Fruit fly (Drosophila melanogaster) whole organism, prepupa: ENCODE results near the gene CG6470.

Source experiments
- CG10631 ChIP-seq: fragments of 200-800 bp; sonication (Bioruptor generic); optimal IDR thresholded peaks from 2 replicates; lab custom pipeline; 2016; ENCODE audit warnings: missing biosample characterization, missing genetic modification characterization
- CG11294 ChIP-seq: fragments of 200-800 bp; sonication (Bioruptor generic); IDR thresholded peaks from 2 replicates; pipeline ENCODE4 v1.3.6; 2022; ENCODE audit warnings: missing biosample characterization, missing genetic modification characterization
- CG11762 ChIP-seq: fragments of 200-800 bp; sonication (Bioruptor generic); optimal IDR thresholded peaks from 3 replicates; lab custom pipeline; 2016; ENCODE audit warnings: missing biosample characterization, missing genetic modification characterization; ENCODE audit not compliant: insufficient read depth
- CG11902 ChIP-seq: fragments of 200-800 bp; sonication (Bioruptor generic); optimal IDR thresholded peaks from 3 replicates; lab custom pipeline; 2016; ENCODE audit warnings: missing biosample characterization, missing genetic modification characterization
- CG15336 ChIP-seq: fragments of 200-800 bp; sonication (Bioruptor generic); IDR thresholded peaks from 2 replicates; pipeline ENCODE4 v1.3.6; 2022; ENCODE audit warnings: missing biosample characterization, missing genetic modification characterization
- CG1621 ChIP-seq: fragments of 200-800 bp; sonication (Bioruptor generic); optimal IDR thresholded peaks from 3 replicates; lab custom pipeline; 2018; ENCODE audit warnings: missing biosample characterization, mild to moderate bottlenecking, missing genetic modification characterization
- CG16779 ChIP-seq: fragments of 200-800 bp; sonication (Bioruptor generic); optimal IDR thresholded peaks from 3 replicates; lab custom pipeline; 2017; ENCODE audit warnings: missing biosample characterization, mild to moderate bottlenecking, missing genetic modification characterization
- CG31627 ChIP-seq: fragments of 200-800 bp; sonication (Bioruptor generic); optimal IDR thresholded peaks from 3 replicates; lab custom pipeline; 2016; ENCODE audit warnings: missing biosample characterization, missing genetic modification characterization
- CG32006 ChIP-seq: fragments of 200-800 bp; sonication (Bioruptor generic); optimal IDR thresholded peaks from 3 replicates; lab custom pipeline; 2017; ENCODE audit warnings: missing biosample characterization, mild to moderate bottlenecking, missing genetic modification characterization
- CG4318 ChIP-seq: fragments of 200-800 bp; sonication (Bioruptor generic); optimal IDR thresholded peaks from 3 replicates; lab custom pipeline; 2017; ENCODE audit warnings: missing biosample characterization, mild to moderate bottlenecking, missing genetic modification characterization
- CG6163 ChIP-seq: fragments of 200-800 bp; sonication (Bioruptor generic); IDR thresholded peaks from 3 replicates; pipeline ENCODE4 v1.3.6; 2022; ENCODE audit warnings: missing biosample characterization, missing genetic modification characterization
- CG6276 ChIP-seq: fragments of 200-800 bp; sonication (Bioruptor generic); optimal IDR thresholded peaks from 2 replicates; lab custom pipeline; 2017; ENCODE audit warnings: missing biosample characterization, mild to moderate bottlenecking, missing genetic modification characterization
- CG6854 ChIP-seq: fragments of 200-800 bp; sonication (Bioruptor generic); optimal IDR thresholded peaks from 2 replicates; lab custom pipeline; 2017; ENCODE audit warnings: missing biosample characterization, mild to moderate bottlenecking, missing genetic modification characterization
- CG8119 ChIP-seq: fragments of 200-800 bp; sonication (Bioruptor generic); IDR thresholded peaks from 3 replicates; pipeline ENCODE4 v1.3.6; 2022; ENCODE audit warnings: missing biosample characterization, missing genetic modification characterization
- CG8632 ChIP-seq: fragments of 200-800 bp; sonication (Bioruptor generic); optimal IDR thresholded peaks from 3 replicates; lab custom pipeline; 2016; ENCODE audit warnings: missing biosample characterization, missing genetic modification characterization
- CG9139 ChIP-seq: fragments of 200-800 bp; sonication (Bioruptor generic); optimal IDR thresholded peaks from 3 replicates; lab custom pipeline; 2017; ENCODE audit warnings: missing biosample characterization, mild to moderate bottlenecking, missing genetic modification characterization
- Eip75B ChIP-seq: fragments of 200-800 bp; sonication (Bioruptor generic); optimal IDR thresholded peaks from 3 replicates; lab custom pipeline; 2016; ENCODE audit warnings: missing biosample characterization, missing genetic modification characterization
- Eip78C ChIP-seq: fragments of 200-800 bp; sonication (Bioruptor generic); peaks from one replicate; lab custom pipeline; 2016; ENCODE audit warnings: missing biosample characterization, missing genetic modification characterization
- Eip93F ChIP-seq: fragments of 200-800 bp; sonication (Bioruptor generic); optimal IDR thresholded peaks from 2 replicates; lab custom pipeline; 2016; ENCODE audit warnings: missing biosample characterization, mild to moderate bottlenecking, missing genetic modification characterization
- Ets96B ChIP-seq: fragments of 200-800 bp; optimal IDR thresholded peaks from 2 replicates; lab custom pipeline; 2019; ENCODE audit warnings: missing biosample characterization, mild to moderate bottlenecking, missing genetic modification characterization, moderate library complexity
- Gug ChIP-seq: fragments of 200-800 bp; sonication (Bioruptor generic); IDR thresholded peaks from 2 replicates; pipeline ENCODE4 v1.3.6; 2022; ENCODE audit warnings: missing biosample characterization, missing genetic modification characterization
- Hr39 ChIP-seq: fragments of 200-800 bp; sonication (Bioruptor generic); optimal IDR thresholded peaks from 2 replicates; lab custom pipeline; 2016; ENCODE audit warnings: missing biosample characterization, missing genetic modification characterization
- Hr4 ChIP-seq: fragments of 200-800 bp; sonication (Bioruptor generic); optimal IDR thresholded peaks from 3 replicates; lab custom pipeline; 2016; ENCODE audit warnings: missing biosample characterization, missing genetic modification characterization
- Lpt ChIP-seq: fragments of 200-800 bp; sonication (Bioruptor generic); optimal IDR thresholded peaks from 3 replicates; lab custom pipeline; 2016; ENCODE audit warnings: missing biosample characterization, missing genetic modification characterization
- Met ChIP-seq: fragments of 200-800 bp; sonication (Bioruptor generic); optimal IDR thresholded peaks from 3 replicates; lab custom pipeline; 2016; ENCODE audit warnings: missing biosample characterization, missing genetic modification characterization
- OdsH ChIP-seq: fragments of 200-800 bp; sonication (Bioruptor generic); optimal IDR thresholded peaks from 3 replicates; lab custom pipeline; 2016; ENCODE audit warnings: missing biosample characterization, missing genetic modification characterization
- Smox ChIP-seq: fragments of 200-800 bp; sonication (Bioruptor generic); optimal IDR thresholded peaks from 3 replicates; lab custom pipeline; 2016; ENCODE audit warnings: missing biosample characterization, missing genetic modification characterization
- Sox102F ChIP-seq: fragments of 200-800 bp; sonication (Bioruptor generic); optimal IDR thresholded peaks from 2 replicates; lab custom pipeline; 2016; ENCODE audit warnings: missing biosample characterization, mild to moderate bottlenecking, missing genetic modification characterization
- Sox14 ChIP-seq: fragments of 200-800 bp; sonication (Bioruptor generic); optimal IDR thresholded peaks from 3 replicates; lab custom pipeline; 2016; ENCODE audit warnings: missing biosample characterization, missing genetic modification characterization
- Sox15 ChIP-seq: fragments of 200-800 bp; sonication (Bioruptor generic); optimal IDR thresholded peaks from 3 replicates; lab custom pipeline; 2016; ENCODE audit warnings: missing biosample characterization, missing genetic modification characterization
- achi ChIP-seq: fragments of 200-800 bp; sonication (Bioruptor generic); optimal IDR thresholded peaks from 3 replicates; lab custom pipeline; 2016; ENCODE audit warnings: missing biosample characterization, missing genetic modification characterization
- acj6 ChIP-seq: fragments of 200-800 bp; sonication (Bioruptor generic); optimal IDR thresholded peaks from 3 replicates; lab custom pipeline; 2016; ENCODE audit warnings: missing biosample characterization, missing genetic modification characterization
- cyc ChIP-seq: fragments of 200-800 bp; sonication (Bioruptor generic); optimal IDR thresholded peaks from 3 replicates; lab custom pipeline; 2016; ENCODE audit warnings: missing biosample characterization, missing genetic modification characterization
- dsx ChIP-seq: fragments of 200-800 bp; optimal IDR thresholded peaks from 3 replicates; lab custom pipeline; 2019; ENCODE audit warnings: missing biosample characterization, mild to moderate bottlenecking, missing genetic modification characterization, moderate library complexity; ENCODE audit not compliant: poor library complexity, severe bottlenecking
- fd59A ChIP-seq: fragments of 200-800 bp; sonication (Bioruptor generic); optimal IDR thresholded peaks from 2 replicates; lab custom pipeline; 2017; ENCODE audit warnings: missing biosample characterization, mild to moderate bottlenecking, missing genetic modification characterization, missing genetic modification reagents
- fkh ChIP-seq: fragments of 200-800 bp; sonication (Bioruptor generic); optimal IDR thresholded peaks from 3 replicates; lab custom pipeline; 2017; ENCODE audit warnings: missing biosample characterization, mild to moderate bottlenecking, missing genetic modification characterization, moderate library complexity
- net ChIP-seq: fragments of 200-800 bp; sonication (Bioruptor generic); optimal IDR thresholded peaks from 3 replicates; lab custom pipeline; 2016; ENCODE audit warnings: missing biosample characterization, missing genetic modification characterization
- pdm3 ChIP-seq: fragments of 200-800 bp; sonication (Bioruptor generic); optimal IDR thresholded peaks from 3 replicates; lab custom pipeline; 2016; ENCODE audit warnings: missing biosample characterization, missing genetic modification characterization
- salr ChIP-seq, 2 experiments: fragments of 200-800 bp; sonication (Bioruptor generic); optimal IDR thresholded peaks; 3 replicates each; lab custom pipeline; 2016 to 2018; ENCODE audit warnings: missing biosample characterization in 2 of 2, missing genetic modification characterization in 2 of 2, mild to moderate bottlenecking in 1 of 2
- spab ChIP-seq: fragments of 200-800 bp; sonication (Bioruptor generic); optimal IDR thresholded peaks from 2 replicates; lab custom pipeline; 2017; ENCODE audit warnings: missing biosample characterization, mild to moderate bottlenecking, missing genetic modification characterization, missing genetic modification reagents
- ss ChIP-seq, 2 experiments: fragments of 200-800 bp; sonication (Bioruptor generic); optimal IDR thresholded peaks; 2 replicates in 1 of 2; 3 replicates in 1 of 2; lab custom pipeline; 2017 to 2018; ENCODE audit warnings: mild to moderate bottlenecking in 2 of 2, missing biosample characterization in 2 of 2, missing genetic modification characterization in 2 of 2, moderate library complexity in 1 of 2
- topi ChIP-seq: fragments of 200-800 bp; sonication (Bioruptor generic); optimal IDR thresholded peaks from 3 replicates; lab custom pipeline; 2016; ENCODE audit warnings: missing biosample characterization, missing genetic modification characterization
- vri ChIP-seq: fragments of 200-800 bp; sonication (Bioruptor generic); optimal IDR thresholded peaks from 3 replicates; lab custom pipeline; 2016; ENCODE audit warnings: missing biosample characterization, mild to moderate bottlenecking, missing genetic modification characterization

Gene CG6470

DNA sequence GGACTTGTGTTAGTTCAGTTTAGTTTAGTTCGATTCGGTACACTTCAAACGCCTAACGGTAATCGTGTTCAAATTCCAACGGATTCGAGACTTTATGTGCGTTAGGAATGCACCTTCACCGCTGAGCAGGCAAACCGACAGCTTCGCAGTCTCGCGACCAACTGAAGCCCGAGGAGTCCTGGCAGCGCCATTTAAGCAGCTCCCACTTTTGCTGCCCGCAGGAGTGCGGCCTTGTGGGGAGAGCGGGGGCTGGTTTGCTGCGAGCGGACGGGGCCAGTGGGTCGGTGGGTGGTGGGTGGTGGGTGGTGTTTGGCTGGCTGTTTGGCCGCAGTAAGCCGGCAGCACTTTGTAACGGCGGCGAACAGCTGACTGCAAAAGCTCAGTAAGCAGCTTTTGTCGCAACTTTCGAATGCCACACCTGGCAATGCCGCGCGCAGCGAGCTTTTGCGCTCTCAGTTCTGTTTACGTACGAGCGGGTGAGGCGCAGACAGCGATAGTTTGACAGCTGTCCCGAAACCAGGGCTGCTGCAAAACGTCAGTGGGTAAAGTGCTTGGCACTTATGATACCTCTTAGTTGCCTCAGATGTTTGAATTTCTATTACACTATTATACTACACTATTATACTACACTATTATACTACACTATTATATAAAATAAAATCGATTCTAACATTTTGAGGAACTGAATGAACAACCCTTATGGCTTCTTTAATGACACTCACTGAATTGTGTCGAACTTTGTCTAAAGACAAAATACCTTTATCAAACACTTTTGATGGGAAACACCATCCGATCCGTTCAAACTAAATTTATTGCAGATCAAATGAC lies 35.1 kb downstream of the CG6470 start, which contains the start of gene CG32547 (continued):
- TF ChIP-seq Hr39 (GFP tag; lab: Kevin White, UChicago) (peak; percentile 3), CG11762 (GFP tag; lab: Kevin White, UChicago) (no peak), acj6 (GFP tag; lab: Kevin White, UChicago) (no peak), CG11294 (GFP tag; lab: Robert Waterston, UW) (no peak), CG10631 (GFP tag; lab: Kevin White, UChicago) (no peak), CG6163 (GFP tag; lab: Robert Waterston, UW) (peak; percentile 34; the same call in 1 of the 3 replicates), CG32006 (peak; percentile 23), CG8632 (GFP tag; lab: Kevin White, UChicago) (no peak), Ets96B (tag; lab: Kevin White, UChicago) (peak; percentile 2), CG1621 (tag; lab: Kevin White, UChicago) (no peak), dsx (GFP tag; lab: Kevin White, UChicago) (no peak), cyc (GFP tag; lab: Kevin White, UChicago) (no peak), Sox102F (GFP tag; lab: Kevin White, UChicago) (no peak), CG15336 (GFP tag; lab: Robert Waterston, UW) (no peak), vri (GFP tag; lab: Kevin White, UChicago) (no peak), net (no peak), Gug (no peak), Sox15 (GFP tag; lab: Kevin White, UChicago) (no peak), salr (GFP tag; optimal IDR thresholded peaks at IDR 0.05; lab: Kevin White, UChicago) (no peak), CG8119 (GFP tag; lab: Robert Waterston, UW) (no peak; the same call in 2 of the 3 replicates), Hr4 (GFP tag; lab: Kevin White, UChicago) (peak; percentile 33), CG16779 (tag; lab: Kevin White, UChicago) (no peak), topi (GFP tag; lab: Kevin White, UChicago) (no peak), Eip93F (GFP tag; lab: Kevin White, UChicago) (no peak), CG4318 (GFP tag; lab: Kevin White, UChicago) (no peak), fkh (peak; percentile 89), Smox (GFP tag; lab: Kevin White, UChicago) (no peak), Eip75B (no peak), CG6854 (GFP tag; lab: Kevin White, UChicago) (no peak), CG6276 (GFP tag; lab: Kevin White, UChicago) (no peak), Eip78C (peak; percentile 74), ss (GFP tag; optimal IDR thresholded peaks at IDR 0.05; lab: Kevin White, UChicago) (no peak), CG9139 (GFP tag; lab: Kevin White, UChicago) (no peak), achi (GFP tag; lab: Kevin White, UChicago) (peak; percentile 91), pdm3 (GFP tag; lab: Kevin White, UChicago) (no peak), spab (GFP tag; lab: Kevin White, UChicago) (no peak)

dm6 chrX:18467881-18468280 lies 46.8 kb downstream of the CG6470 start:
- no peak for TF ChIP-seq cyc (GFP tag; lab: Kevin White, UChicago)
- TF ChIP-seq salr (GFP tag; optimal IDR thresholded peaks at IDR 0.05; lab: Kevin White, UChicago), result no peak
- TF ChIP-seq Eip78C, result no peak
- no peak for TF ChIP-seq topi (GFP tag; lab: Kevin White, UChicago)
- no peak for TF ChIP-seq Sox14 (GFP tag; lab: Kevin White, UChicago)
- no peak for TF ChIP-seq net
- TF ChIP-seq Met (GFP tag; lab: Kevin White, UChicago), result no peak
- TF ChIP-seq ss (GFP tag; optimal IDR thresholded peaks at IDR 0.05; lab: Kevin White, UChicago), result no peak
- no peak for TF ChIP-seq CG1621 (tag; lab: Kevin White, UChicago)
- no peak for TF ChIP-seq Sox102F (GFP tag; lab: Kevin White, UChicago)
- TF ChIP-seq fd59A (GFP tag; lab: Kevin White, UChicago), result no peak
- no peak for TF ChIP-seq Lpt (GFP tag; lab: Kevin White, UChicago)
- TF ChIP-seq Smox (GFP tag; lab: Kevin White, UChicago), result no peak
- no peak for TF ChIP-seq OdsH
- TF ChIP-seq CG4318 (GFP tag; lab: Kevin White, UChicago), result no peak
- TF ChIP-seq spab (GFP tag; lab: Kevin White, UChicago), result no peak
- TF ChIP-seq CG31627 (GFP tag; lab: Kevin White, UChicago), result no peak
- no peak for TF ChIP-seq fkh
- TF ChIP-seq CG11902 (GFP tag; lab: Kevin White, UChicago), result no peak
- TF ChIP-seq acj6 (GFP tag; lab: Kevin White, UChicago), result no peak
- TF ChIP-seq, all 60 proteins: peak for 0
